Worm (Caenorhabditis elegans) whole organism, L1 larva: ENCODE results near the gene cpz-2.
A peak's percentile ranks its signal among the peaks of the same experiment; 100 is the strongest.

ENCODE experiments used
- C16A3.4 ChIP-seq: fragments of 150-350 bp; optimal IDR thresholded peaks from 2 replicates; lab custom pipeline; 2014; ENCODE audit warnings: missing biosample characterization, missing genetic modification characterization
- F16B12.6 ChIP-seq: fragments of 150-350 bp; optimal IDR thresholded peaks from 2 replicates; lab custom pipeline; 2014; ENCODE audit warnings: missing biosample characterization, missing genetic modification characterization
- aha-1 ChIP-seq: fragments of 150-350 bp; optimal IDR thresholded peaks from 2 replicates; lab custom pipeline; 2014; ENCODE audit warnings: missing biosample characterization, missing genetic modification characterization
- alr-1 ChIP-seq: fragments of 200-800 bp; sonication (Bioruptor generic); optimal IDR thresholded peaks from 2 replicates; lab custom pipeline; 2018; ENCODE audit warnings: borderline replicate concordance, mild to moderate bottlenecking, missing genetic modification characterization, missing compliant biosample characterization
- aly-2 ChIP-seq: fragments of 150-350 bp; optimal IDR thresholded peaks from 2 replicates; lab custom pipeline; 2014; ENCODE audit warnings: missing biosample characterization, missing genetic modification characterization
- ceh-8 ChIP-seq: fragments of 200-800 bp; sonication (Bioruptor generic); optimal IDR thresholded peaks from 2 replicates; lab custom pipeline; 2018; ENCODE audit warnings: mild to moderate bottlenecking, missing genetic modification characterization, moderate library complexity, missing compliant biosample characterization
- ceh-88 ChIP-seq: fragments of 200-800 bp; sonication (Bioruptor generic); IDR thresholded peaks from 2 replicates; pipeline ENCODE4 v1.3.6; 2022; ENCODE audit warnings: missing genetic modification characterization, missing compliant biosample characterization
- dsc-1 ChIP-seq: sonication (generic microtip); optimal IDR thresholded peaks from 2 replicates; lab custom pipeline; 2016; ENCODE audit warnings: mild to moderate bottlenecking, missing genetic modification characterization, missing compliant biosample characterization
- egl-13 ChIP-seq: sonication (generic microtip); optimal IDR thresholded peaks from 2 replicates; lab custom pipeline; 2016; ENCODE audit warnings: missing genotype, missing genetic modification reagents, missing genetic modification characterization, missing compliant biosample characterization
- elt-2 ChIP-seq: sonication (generic microtip); optimal IDR thresholded peaks from 2 replicates; lab custom pipeline; 2016; ENCODE audit warnings: missing genetic modification characterization, mild to moderate bottlenecking, inconsistent platforms, missing compliant biosample characterization, missing genetic modification reagents
- elt-3 ChIP-seq, 6 experiments: fragments of 150-350 bp in 1 of 6; sonication (generic microtip); optimal IDR thresholded peaks; 2 replicates each; lab custom pipeline; 2017 to 2018; ENCODE audit warnings: missing biosample characterization in 6 of 6, missing genetic modification characterization in 6 of 6, inconsistent platforms in 1 of 6
- fkh-8 ChIP-seq: sonication (generic microtip); optimal IDR thresholded peaks from 2 replicates; lab custom pipeline; 2016; ENCODE audit warnings: mild to moderate bottlenecking, missing genetic modification characterization, missing compliant biosample characterization
- fos-1 ChIP-seq: fragments of 150-350 bp; optimal IDR thresholded peaks from 2 replicates; lab custom pipeline; 2014; ENCODE audit warnings: missing biosample characterization, missing genetic modification characterization
- hlh-17 ChIP-seq: fragments of 200-800 bp; sonication (Bioruptor generic); optimal IDR thresholded peaks from 2 replicates; lab custom pipeline; 2018; ENCODE audit warnings: missing genetic modification characterization, mild to moderate bottlenecking, missing compliant biosample characterization, moderate library complexity, borderline replicate concordance
- jun-1 ChIP-seq: fragments of 150-350 bp; optimal IDR thresholded peaks from 2 replicates; lab custom pipeline; 2014; ENCODE audit warnings: missing biosample characterization, missing genetic modification reagents, missing genetic modification characterization
- lin-13 ChIP-seq: fragments of 150-350 bp; optimal IDR thresholded peaks from 2 replicates; lab custom pipeline; 2014; ENCODE audit warnings: missing biosample characterization, missing genetic modification reagents, missing genetic modification characterization
- lin-15B ChIP-seq: fragments of 150-350 bp; sonication (generic microtip); optimal IDR thresholded peaks from 3 replicates; lab custom pipeline; 2014; ENCODE audit warnings: missing biosample characterization, missing genetic modification characterization
- mab-9 ChIP-seq: fragments of 200-800 bp; sonication (Bioruptor generic); IDR thresholded peaks from 2 replicates; pipeline ENCODE4 v1.3.6; 2022; ENCODE audit warnings: missing genetic modification reagents, missing genetic modification characterization, missing compliant biosample characterization
- nhr-11 ChIP-seq: fragments of 150-350 bp; optimal IDR thresholded peaks from 2 replicates; lab custom pipeline; 2014; ENCODE audit warnings: missing biosample characterization, missing genetic modification characterization
- nhr-19 ChIP-seq: fragments of 200-800 bp; sonication (Bioruptor generic); conservative IDR thresholded peaks from 2 replicates; pipeline ENCODE4 v1.3.6; 2022; ENCODE audit warnings: missing genetic modification characterization, missing compliant biosample characterization
- nhr-20 ChIP-seq: sonication (generic microtip); optimal IDR thresholded peaks from 2 replicates; lab custom pipeline; 2016; ENCODE audit warnings: mild to moderate bottlenecking, missing genetic modification characterization, missing compliant biosample characterization
- nhr-47 ChIP-seq: sonication (generic microtip); optimal IDR thresholded peaks from 2 replicates; lab custom pipeline; 2016; ENCODE audit warnings: mild to moderate bottlenecking, missing genetic modification characterization, moderate library complexity, missing compliant biosample characterization
- nhr-76 ChIP-seq: sonication (generic microtip); optimal IDR thresholded peaks from 2 replicates; lab custom pipeline; 2017; ENCODE audit warnings: missing biosample characterization, missing genetic modification characterization
- nhr-77 ChIP-seq: fragments of 150-350 bp; optimal IDR thresholded peaks from 2 replicates; lab custom pipeline; 2014; ENCODE audit warnings: missing biosample characterization, missing genetic modification characterization
- nhr-90 ChIP-seq: sonication (generic microtip); optimal IDR thresholded peaks from 2 replicates; lab custom pipeline; 2016; ENCODE audit warnings: mild to moderate bottlenecking, missing genetic modification characterization, missing compliant biosample characterization; ENCODE audit not compliant: poor library complexity
- pag-3 ChIP-seq: sonication (generic microtip); optimal IDR thresholded peaks from 2 replicates; lab custom pipeline; 2017; ENCODE audit warnings: missing genetic modification characterization, mild to moderate bottlenecking, missing compliant biosample characterization, antibody characterized with exemption, borderline replicate concordance; ENCODE audit not compliant: insufficient read depth
- pax-3 ChIP-seq: fragments of 200-800 bp; sonication (Bioruptor generic); optimal IDR thresholded peaks from 2 replicates; lab custom pipeline; 2018; ENCODE audit warnings: mild to moderate bottlenecking, missing genetic modification characterization, moderate library complexity, missing compliant biosample characterization
- pqm-1 ChIP-seq: sonication (generic microtip); optimal IDR thresholded peaks from 3 replicates; lab custom pipeline; 2017; ENCODE audit warnings: missing biosample characterization, missing genetic modification characterization
- rnt-1 ChIP-seq: sonication (generic microtip); optimal IDR thresholded peaks from 2 replicates; lab custom pipeline; 2016; ENCODE audit warnings: mild to moderate bottlenecking, missing genetic modification characterization, moderate library complexity, missing compliant biosample characterization
- sup-37 ChIP-seq: fragments of 200-800 bp; sonication (Bioruptor generic); optimal IDR thresholded peaks from 2 replicates; lab custom pipeline; 2018; ENCODE audit warnings: mild to moderate bottlenecking, missing genetic modification characterization, missing compliant biosample characterization
- tbx-2 ChIP-seq: sonication (generic microtip); optimal IDR thresholded peaks from 2 replicates; lab custom pipeline; 2016; ENCODE audit warnings: missing genetic modification characterization, missing compliant biosample characterization
- unc-130 ChIP-seq: fragments of 150-350 bp; optimal IDR thresholded peaks from 2 replicates; lab custom pipeline; 2017; ENCODE audit warnings: missing biosample characterization, missing genetic modification characterization, inconsistent platforms
- unc-62 ChIP-seq: fragments of 150-350 bp; optimal IDR thresholded peaks from 2 replicates; lab custom pipeline; 2014; ENCODE audit warnings: missing biosample characterization, missing genetic modification reagents, missing genetic modification characterization
- unc-86 ChIP-seq: sonication (generic microtip); optimal IDR thresholded peaks from 2 replicates; lab custom pipeline; 2016; ENCODE audit warnings: missing genetic modification characterization, missing compliant biosample characterization
- vab-15 ChIP-seq: sonication (generic microtip); optimal IDR thresholded peaks from 2 replicates; lab custom pipeline; 2017; ENCODE audit warnings: missing genotype, mild to moderate bottlenecking, missing genetic modification characterization, missing compliant biosample characterization
- ztf-4 ChIP-seq: fragments of 150-350 bp; optimal IDR thresholded peaks from 2 replicates; lab custom pipeline; 2014; ENCODE audit warnings: missing biosample characterization, missing genetic modification characterization

The cpz-2 gene

DNA sequence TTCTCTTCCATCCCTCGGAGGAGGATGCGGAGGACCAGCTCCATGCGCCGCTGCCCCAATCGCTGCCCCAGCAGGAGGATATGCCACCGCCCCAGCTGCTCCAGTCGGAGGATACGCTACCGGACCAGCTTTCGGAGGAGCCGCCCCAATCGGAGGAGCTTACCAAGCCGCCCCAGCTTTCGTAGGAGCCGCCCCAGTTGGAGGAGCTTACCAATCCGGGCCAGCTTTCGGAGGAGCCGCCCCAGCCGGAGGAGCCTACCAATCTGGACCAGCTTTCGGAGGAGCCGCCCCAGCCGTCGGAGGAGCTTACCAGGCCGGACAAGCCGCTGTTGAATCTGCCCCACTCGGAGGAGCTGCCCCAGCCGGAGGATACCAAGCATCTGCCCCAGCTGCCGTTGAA lies 34.5 kb downstream of the cpz-2 start:
- TF ChIP-seq ceh-88 (no peak), ceh-8 (peak; percentile 71), lin-13 (GFP tag; lab: Kevin White, UChicago) (no peak), sup-37 (no peak)
- TF ChIP-seq, all 84 proteins: peak for 1

DNA sequence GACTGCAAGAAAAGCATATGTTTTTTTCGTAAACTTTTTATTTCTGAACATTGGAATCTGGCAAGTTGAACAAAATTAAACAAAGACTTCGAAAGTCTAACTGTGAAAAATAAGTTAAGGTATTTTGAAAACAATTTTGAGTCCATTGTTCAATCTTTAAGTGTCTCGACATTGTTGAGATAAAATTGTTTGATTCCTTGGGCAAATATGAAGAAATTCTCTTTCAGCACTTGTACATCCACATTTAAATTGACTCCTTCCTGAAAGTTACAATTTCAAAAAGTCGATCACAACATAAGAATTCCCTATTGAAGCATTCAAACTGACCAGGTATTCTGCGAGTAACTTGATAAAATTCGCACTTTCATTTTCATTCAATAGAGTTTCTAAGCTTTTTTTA lies 35.1 kb downstream of the cpz-2 start:
- TF ChIP-seq F16B12.6 (tag; lab: Kevin White, UChicago): no peak
- TF ChIP-seq ztf-4 (tag; lab: Kevin White, UChicago): peak; percentile 17

ce11 chrV:13417513-13417912 lies 36.5 kb downstream of the cpz-2 start, which contains the start of gene F53F1.6:
Gene F53F1.6 (minus strand): TSS chrV:13417613.
- TF ChIP-seq sup-37 (no peak), aha-1 (tag; lab: Kevin White, UChicago) (no peak), dsc-1 (tag; lab: Kevin White, UChicago) (no peak), fos-1 (tag; lab: Kevin White, UChicago) (no peak), mab-9 (no peak), vab-15 (tag; lab: Kevin White, UChicago) (no peak), nhr-11 (tag; lab: Kevin White, UChicago) (no peak), nhr-76 (tag; lab: Kevin White, UChicago) (no peak), ceh-8 (no peak), pqm-1 (tag; lab: Kevin White, UChicago) (no peak), nhr-90 (tag; lab: Kevin White, UChicago) (no peak), elt-3 (tag; optimal IDR thresholded peaks at IDR 0.05; lab: Kevin White, UChicago) (no peak), aly-2 (tag; lab: Kevin White, UChicago) (no peak), nhr-19 (GFP tag; lab: Robert Waterston, UW) (no peak), rnt-1 (no peak), unc-62 (GFP tag; lab: Kevin White, UChicago) (no peak), F16B12.6 (tag; lab: Kevin White, UChicago) (no peak)
- TF ChIP-seq, all 84 proteins: peak for 0

DNA sequence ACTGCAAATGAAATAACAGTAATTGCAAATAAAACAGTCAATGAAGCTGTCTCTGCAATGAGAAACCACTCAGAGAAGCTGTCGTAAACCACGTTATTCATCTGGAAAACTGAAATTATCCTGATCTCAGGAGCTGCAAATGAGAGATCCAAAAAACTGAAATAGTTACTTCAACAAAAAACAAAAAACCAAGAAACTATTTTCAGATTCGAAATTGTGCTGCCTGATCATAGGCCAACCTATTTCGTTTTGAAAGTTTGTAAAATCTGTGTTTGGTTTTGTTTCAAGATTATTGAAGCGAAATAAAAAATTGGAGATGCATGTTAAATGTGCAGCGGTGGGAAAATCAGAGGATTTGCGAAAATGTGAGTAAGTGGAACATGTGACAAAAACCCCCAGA lies 39.7 kb downstream of the cpz-2 start, which contains the start of gene srv-8:
Gene srv-8 (minus strand): TSS at position 101 of the 400 bp plus-strand sequence.
- no peak for TF ChIP-seq egl-13 (tag; lab: Kevin White, UChicago)
- TF ChIP-seq fkh-8: peak; percentile 45

DNA sequence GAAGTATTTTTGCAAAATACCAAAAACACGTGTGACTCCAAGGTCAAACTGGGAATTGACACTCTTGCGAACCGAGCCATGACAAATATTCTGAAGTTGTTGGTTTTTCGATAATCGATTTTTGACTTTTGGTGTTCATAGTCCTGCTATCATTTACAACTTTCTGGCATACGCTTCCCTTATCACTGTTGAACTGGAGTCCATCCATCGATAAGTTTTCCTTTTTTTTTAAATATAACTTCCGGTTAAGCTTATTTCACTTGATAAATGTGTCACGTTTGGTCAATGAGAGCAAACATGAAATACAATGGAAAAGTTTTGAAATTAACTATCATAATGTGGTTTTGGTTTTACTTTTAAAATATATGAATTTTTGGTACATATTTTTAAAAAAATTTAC lies 40.7 kb downstream of the cpz-2 start:
- no peak for TF ChIP-seq rnt-1
- peak; percentile 90 for TF ChIP-seq elt-2 (tag; lab: Kevin White, UChicago)

DNA sequence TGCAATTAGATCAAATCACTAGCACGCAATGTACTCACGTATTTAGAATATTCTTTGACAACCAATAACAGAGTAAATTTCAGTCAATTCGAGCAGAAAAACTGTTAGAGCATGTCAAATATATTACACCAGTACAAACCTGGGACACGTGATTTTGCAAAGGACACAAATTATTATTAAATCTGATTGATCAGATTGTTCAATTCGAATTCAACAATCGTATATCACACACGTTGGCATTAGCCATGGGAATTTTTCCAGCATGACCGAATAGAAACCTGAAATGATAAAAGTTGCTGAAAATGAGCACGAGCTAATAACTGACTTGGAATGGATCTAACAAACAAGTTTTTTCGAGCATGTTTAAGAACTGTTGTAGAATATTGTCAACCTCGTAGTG lies 42.1 kb downstream of the cpz-2 start, which contains the start of gene srv-9:
Gene srv-9 (minus strand): TSS at position 101 of the 400 bp plus-strand sequence.
- TF ChIP-seq alr-1 (tag; lab: Kevin White, UChicago): no peak
- no peak for TF ChIP-seq aly-2 (tag; lab: Kevin White, UChicago)
- TF ChIP-seq pax-3: no peak
- TF ChIP-seq lin-15B: no peak
- no peak for TF ChIP-seq pag-3 (tag; lab: Kevin White, UChicago)
- TF ChIP-seq unc-86 (tag; lab: Kevin White, UChicago): no peak
- no peak for TF ChIP-seq nhr-77 (tag; lab: Kevin White, UChicago)
- TF ChIP-seq tbx-2 (tag; lab: Kevin White, UChicago): no peak
- TF ChIP-seq C16A3.4: no peak
- TF ChIP-seq mab-9: no peak
- TF ChIP-seq pqm-1 (tag; lab: Kevin White, UChicago): no peak
- TF ChIP-seq nhr-20: no peak
- no peak for TF ChIP-seq rnt-1
- no peak for TF ChIP-seq hlh-17 (GFP tag; lab: Kevin White, UChicago)
- no peak for TF ChIP-seq nhr-47 (tag; lab: Kevin White, UChicago)
- no peak for TF ChIP-seq ceh-88
- no peak for TF ChIP-seq nhr-76 (tag; lab: Kevin White, UChicago)
- TF ChIP-seq unc-130 (tag; lab: Kevin White, UChicago): no peak
- TF ChIP-seq jun-1 (tag; lab: Kevin White, UChicago): no peak
- TF ChIP-seq F16B12.6 (tag; lab: Kevin White, UChicago): no peak
